Worm (Caenorhabditis elegans) whole organism, L4 larva: ENCODE data around the gene eri-9.

ENCODE experiments used
- ama-1 ChIP-seq: fragments of 150-350 bp; optimal IDR thresholded peaks from 2 replicates; lab custom pipeline; 2014; ENCODE audit warnings: inconsistent platforms, mixed read lengths
- cey-2 ChIP-seq: sonication (generic microtip); optimal IDR thresholded peaks from 3 replicates; lab custom pipeline; 2017; ENCODE audit warnings: missing genetic modification characterization, mild to moderate bottlenecking, missing compliant biosample characterization, antibody characterized with exemption, borderline replicate concordance; ENCODE audit not compliant: insufficient read depth
- lir-3 ChIP-seq: sonication (generic microtip); optimal IDR thresholded peaks from 2 replicates; lab custom pipeline; 2016; ENCODE audit warnings: mild to moderate bottlenecking, missing genetic modification characterization, missing compliant biosample characterization
- madf-5 ChIP-seq, 2 experiments: fragments of 200-800 bp; sonication (Bioruptor generic); IDR thresholded peaks; 2 replicates each; pipeline ENCODE4 v1.3.6; 2022; ENCODE audit warnings: missing compliant biosample characterization in 2 of 2, missing genetic modification characterization in 2 of 2
- nhr-25 ChIP-seq: sonication (generic microtip); optimal IDR thresholded peaks from 2 replicates; lab custom pipeline; 2017; ENCODE audit warnings: missing genetic modification characterization, mild to moderate bottlenecking, missing compliant biosample characterization, antibody characterized with exemption, moderate library complexity, borderline replicate concordance; ENCODE audit not compliant: insufficient read depth

ce11 chrIII:4917960-4918712 lies 14.1 kb upstream of the eri-9 start, which contains the start of gene rpb-8:
- no peak for TF ChIP-seq nhr-25 (tag; lab: Kevin White, UChicago)
- TF ChIP-seq madf-5 (GFP tag; IDR thresholded peaks at IDR 0.05; lab: Robert Waterston, UW), result no peak
- TF ChIP-seq cey-2, result no peak
- TF ChIP-seq lir-3, result no peak
- TF ChIP-seq ama-1 (lab: Kevin White, UChicago), result no peak
